Fruit fly (Drosophila melanogaster): ENCODE data around the gene CG34160.

Gene CG34160

DNA sequence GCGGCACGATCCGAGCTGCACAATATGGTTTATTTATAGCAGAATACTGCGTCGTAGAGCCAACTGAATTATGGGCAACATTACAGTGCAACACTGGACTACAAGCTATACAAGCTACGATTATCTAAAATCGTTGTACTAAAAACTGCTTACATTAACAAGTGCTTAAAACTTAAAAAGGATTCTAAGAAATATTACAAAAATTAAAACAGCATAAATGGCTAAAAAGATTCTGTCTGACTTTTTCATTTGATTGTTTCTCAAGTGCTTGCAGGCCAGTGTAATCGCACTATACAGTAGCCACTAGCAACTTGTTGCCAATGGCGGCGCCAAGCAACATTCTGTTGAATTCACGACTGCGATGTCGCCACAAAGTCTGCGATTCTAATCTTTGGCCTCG, 37.2 kb downstream of the CG34160 start (continued):
- TF ChIP-seq Met (GFP tag; optimal IDR thresholded peaks at IDR 0.05) (peak; percentile 57), Lpt (GFP tag; optimal IDR thresholded peaks at IDR 0.05) (peak; percentile 88), CG6276 (GFP tag; optimal IDR thresholded peaks at IDR 0.05) (peak; percentile 84), CG31627 (GFP tag; optimal IDR thresholded peaks at IDR 0.05) (peak; percentile 43), CG11902 (GFP tag; optimal IDR thresholded peaks at IDR 0.05) (peak; percentile 31), Gug (GFP tag; IDR thresholded peaks at IDR 0.05) (peak; percentile 94), CG8632 (GFP tag; optimal IDR thresholded peaks at IDR 0.05) (peak; percentile 66), spab (GFP tag; optimal IDR thresholded peaks at IDR 0.05) (peak; percentile 87), Eip93F (GFP tag; optimal IDR thresholded peaks at IDR 0.05) (no peak), Blimp-1 (GFP tag; optimal IDR thresholded peaks at IDR 0.05) (no peak), CG3032 (tag; optimal IDR thresholded peaks at IDR 0.05) (peak; percentile 89), cyc (GFP tag; optimal IDR thresholded peaks at IDR 0.05) (peak; percentile 44), fd59A (GFP tag; optimal IDR thresholded peaks at IDR 0.05) (peak; percentile 87), esn (GFP tag; optimal IDR thresholded peaks at IDR 0.05) (no peak), salr (GFP tag; optimal IDR thresholded peaks at IDR 0.05) (peak; percentile 79 to 86), Ets96B (tag; optimal IDR thresholded peaks at IDR 0.05) (peak; percentile 93), CG8319 (GFP tag; optimal IDR thresholded peaks at IDR 0.05) (peak; percentile 60), lz (GFP tag; optimal IDR thresholded peaks at IDR 0.05) (peak; percentile 67), CG34406 (GFP tag; optimal IDR thresholded peaks at IDR 0.05) (peak; percentile 71), net (GFP tag; optimal IDR thresholded peaks at IDR 0.05) (peak; percentile 86), acj6 (GFP tag; optimal IDR thresholded peaks at IDR 0.05) (peak; percentile 86), CG10631 (GFP tag; optimal IDR thresholded peaks at IDR 0.05) (peak; percentile 90), OdsH (GFP tag; optimal IDR thresholded peaks at IDR 0.05) (peak; percentile 89), ss (GFP tag; optimal IDR thresholded peaks at IDR 0.05) (peak; percentile 79 to 85), Sox15 (GFP tag; optimal IDR thresholded peaks at IDR 0.05) (peak; percentile 56)

DNA sequence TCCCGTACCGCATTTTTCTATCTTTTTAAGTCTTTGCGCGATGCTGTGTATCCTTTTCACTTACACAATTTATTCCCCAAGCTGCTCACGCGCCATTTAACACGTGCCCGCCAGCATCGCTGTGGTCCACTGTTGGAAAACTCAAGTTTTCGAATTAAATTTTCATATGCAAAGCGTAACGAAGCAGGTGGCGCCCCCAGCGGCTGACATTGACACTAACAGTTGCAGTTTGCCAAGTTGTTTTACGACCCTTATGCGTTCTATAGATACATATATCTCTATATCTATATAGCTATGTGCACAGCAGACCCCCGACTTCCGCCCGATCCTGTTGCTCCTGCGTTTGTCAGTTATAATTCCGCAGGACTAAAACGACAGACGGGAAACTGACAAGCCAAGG, 46.4 kb downstream of the CG34160 start:
- TF ChIP-seq CG8319 (GFP tag; optimal IDR thresholded peaks at IDR 0.05) (no peak), CG10631 (GFP tag; optimal IDR thresholded peaks at IDR 0.05) (no peak), svp (GFP tag) (no peak), CG8119 (GFP tag; IDR thresholded peaks at IDR 0.05) (no peak), CG34406 (GFP tag; optimal IDR thresholded peaks at IDR 0.05) (no peak), Eip78C (GFP tag) (no peak), CG11294 (GFP tag; IDR thresholded peaks at IDR 0.05) (no peak), CG16779 (tag; optimal IDR thresholded peaks at IDR 0.05) (no peak), ss (GFP tag; optimal IDR thresholded peaks at IDR 0.05) (no peak), fkh (GFP tag; optimal IDR thresholded peaks at IDR 0.05) (no peak), CG3032 (tag; optimal IDR thresholded peaks at IDR 0.05) (no peak), Lpt (GFP tag; optimal IDR thresholded peaks at IDR 0.05) (no peak), Ets21C (GFP tag; optimal IDR thresholded peaks at IDR 0.05) (no peak), CG6792 (GFP tag; optimal IDR thresholded peaks at IDR 0.05) (no peak), salr (GFP tag; optimal IDR thresholded peaks at IDR 0.05) (no peak)
